Worm (Caenorhabditis elegans) whole organism, L2 larva: ENCODE results near the gene egl-46.
A peak's percentile ranks its signal among the peaks of the same experiment; 100 is the strongest.

Experiments
- C34F6.9 ChIP-seq: fragments of 150-350 bp; optimal IDR thresholded peaks from 2 replicates; lab custom pipeline; 2014; ENCODE audit warnings: missing biosample characterization, missing genetic modification characterization
- F13H6.1 ChIP-seq: sonication (generic microtip); optimal IDR thresholded peaks from 2 replicates; lab custom pipeline; 2016; ENCODE audit warnings: missing genetic modification characterization, missing compliant biosample characterization
- R02D3.7 ChIP-seq: fragments of 150-350 bp; optimal IDR thresholded peaks from 2 replicates; lab custom pipeline; 2014; ENCODE audit warnings: missing biosample characterization, missing genetic modification characterization
- Y55F3AM.14 ChIP-seq: fragments of 200-800 bp; sonication (Bioruptor generic); optimal IDR thresholded peaks from 2 replicates; lab custom pipeline; 2018; ENCODE audit warnings: mild to moderate bottlenecking, missing genetic modification characterization, missing compliant biosample characterization
- alr-1 ChIP-seq: fragments of 150-350 bp; optimal IDR thresholded peaks from 2 replicates; lab custom pipeline; 2014; ENCODE audit warnings: missing biosample characterization, missing genetic modification characterization
- aly-2 ChIP-seq: fragments of 150-350 bp; optimal IDR thresholded peaks from 2 replicates; lab custom pipeline; 2014; ENCODE audit warnings: missing biosample characterization, missing genetic modification characterization
- blmp-1 ChIP-seq: sonication (generic microtip); optimal IDR thresholded peaks from 2 replicates; lab custom pipeline; 2017; ENCODE audit warnings: missing genetic modification characterization, mild to moderate bottlenecking, missing compliant biosample characterization, antibody characterized with exemption, moderate library complexity; ENCODE audit not compliant: insufficient read depth
- ceh-16 ChIP-seq: fragments of 150-350 bp; optimal IDR thresholded peaks from 2 replicates; lab custom pipeline; 2014; ENCODE audit warnings: missing biosample characterization, missing genetic modification characterization
- ceh-82 ChIP-seq: fragments of 150-350 bp; optimal IDR thresholded peaks from 2 replicates; lab custom pipeline; 2014; ENCODE audit warnings: missing biosample characterization, missing genetic modification characterization
- crh-2 ChIP-seq: sonication (generic microtip); optimal IDR thresholded peaks from 2 replicates; lab custom pipeline; 2017; ENCODE audit warnings: missing biosample characterization, missing genetic modification characterization
- elt-1 ChIP-seq: fragments of 150-350 bp; optimal IDR thresholded peaks from 2 replicates; lab custom pipeline; 2014; ENCODE audit warnings: missing biosample characterization, missing genetic modification characterization
- lin-11 ChIP-seq: fragments of 150-350 bp; sonication (generic microtip); optimal IDR thresholded peaks from 2 replicates; lab custom pipeline; 2014; ENCODE audit warnings: missing biosample characterization, missing genetic modification characterization, inconsistent platforms, mixed read lengths
- lin-13 ChIP-seq: fragments of 150-350 bp; optimal IDR thresholded peaks from 2 replicates; lab custom pipeline; 2014; ENCODE audit warnings: missing biosample characterization, missing genetic modification reagents, missing genetic modification characterization
- lin-39 ChIP-seq: fragments of 150-350 bp; optimal IDR thresholded peaks from 2 replicates; lab custom pipeline; 2014; ENCODE audit warnings: missing biosample characterization, missing genetic modification reagents, missing genetic modification characterization
- lsy-2 ChIP-seq, 2 experiments: fragments of 150-350 bp in 1 of 2; sonication (generic microtip) in 1 of 2; optimal IDR thresholded peaks; 2 replicates each; lab custom pipeline; 2014 to 2017; ENCODE audit warnings: missing biosample characterization in 2 of 2, missing genetic modification characterization in 2 of 2
- mab-5 ChIP-seq: fragments of 150-350 bp; optimal IDR thresholded peaks from 2 replicates; lab custom pipeline; 2014; ENCODE audit warnings: missing biosample characterization, missing genetic modification characterization
- mbf-1 ChIP-seq: sonication (generic microtip); optimal IDR thresholded peaks from 2 replicates; lab custom pipeline; 2017; ENCODE audit warnings: missing biosample characterization, missing genetic modification characterization
- nhr-11 ChIP-seq: fragments of 150-350 bp; optimal IDR thresholded peaks from 2 replicates; lab custom pipeline; 2014; ENCODE audit warnings: missing biosample characterization, missing genetic modification characterization
- nhr-21 ChIP-seq: fragments of 150-350 bp; optimal IDR thresholded peaks from 2 replicates; lab custom pipeline; 2014; ENCODE audit warnings: missing biosample characterization, missing genetic modification characterization
- nhr-23 ChIP-seq: fragments of 150-350 bp; optimal IDR thresholded peaks from 2 replicates; lab custom pipeline; 2014; ENCODE audit warnings: missing biosample characterization, missing genetic modification reagents, missing genetic modification characterization
- nhr-237 ChIP-seq: fragments of 150-350 bp; optimal IDR thresholded peaks from 2 replicates; lab custom pipeline; 2014; ENCODE audit warnings: missing biosample characterization, missing genetic modification characterization
- nhr-25 ChIP-seq: fragments of 150-350 bp; sonication (generic microtip); optimal IDR thresholded peaks from 3 replicates; lab custom pipeline; 2014; ENCODE audit warnings: missing biosample characterization, missing genetic modification characterization
- nhr-77 ChIP-seq: fragments of 150-350 bp; optimal IDR thresholded peaks from 2 replicates; lab custom pipeline; 2014; ENCODE audit warnings: missing biosample characterization, missing genetic modification characterization
- peb-1 ChIP-seq: fragments of 150-350 bp; optimal IDR thresholded peaks from 2 replicates; lab custom pipeline; 2014; ENCODE audit warnings: missing biosample characterization, missing genetic modification characterization
- sem-4 ChIP-seq: fragments of 150-350 bp; optimal IDR thresholded peaks from 2 replicates; lab custom pipeline; 2014; ENCODE audit warnings: missing biosample characterization, missing genetic modification reagents, missing genetic modification characterization
- skn-1 ChIP-seq: sonication (generic microtip); optimal IDR thresholded peaks from 2 replicates; lab custom pipeline; 2017; ENCODE audit warnings: missing biosample characterization, missing genetic modification characterization
- sma-3 ChIP-seq: sonication (generic microtip); optimal IDR thresholded peaks from 2 replicates; lab custom pipeline; 2016; ENCODE audit warnings: missing genetic modification reagents, missing genetic modification characterization, missing compliant biosample characterization
- sma-9 ChIP-seq, 2 experiments: fragments of 150-350 bp in 1 of 2; sonication (generic microtip) in 1 of 2; optimal IDR thresholded peaks; 2 replicates each; lab custom pipeline; 2014 to 2016; ENCODE audit warnings: missing genetic modification characterization in 2 of 2, mild to moderate bottlenecking in 1 of 2, missing biosample characterization in 1 of 2, missing compliant biosample characterization in 1 of 2, missing genetic modification reagents in 1 of 2, moderate library complexity in 1 of 2
- snpc-4 ChIP-seq: fragments of 150-350 bp; optimal IDR thresholded peaks from 2 replicates; lab custom pipeline; 2014; ENCODE audit warnings: missing biosample characterization, missing genetic modification characterization
- unc-39 ChIP-seq: fragments of 150-350 bp; optimal IDR thresholded peaks from 2 replicates; lab custom pipeline; 2014; ENCODE audit warnings: missing biosample characterization, missing genetic modification characterization
- unc-55 ChIP-seq: fragments of 150-350 bp; sonication (generic microtip); optimal IDR thresholded peaks from 3 replicates; lab custom pipeline; 2014; ENCODE audit warnings: missing biosample characterization, missing genetic modification reagents, missing genetic modification characterization
- unc-62 ChIP-seq: fragments of 150-350 bp; optimal IDR thresholded peaks from 2 replicates; lab custom pipeline; 2014; ENCODE audit warnings: missing biosample characterization, missing genetic modification reagents, missing genetic modification characterization
- zag-1 ChIP-seq: fragments of 150-350 bp; optimal IDR thresholded peaks from 2 replicates; lab custom pipeline; 2014; ENCODE audit warnings: missing biosample characterization, missing genetic modification characterization
- ztf-1 ChIP-seq: fragments of 200-800 bp; sonication (Bioruptor generic); conservative IDR thresholded peaks from 2 replicates; pipeline ENCODE4 v1.3.6; 2022; ENCODE audit warnings: missing genetic modification characterization, missing compliant biosample characterization
- ztf-11 ChIP-seq: sonication (generic microtip); optimal IDR thresholded peaks from 2 replicates; lab custom pipeline; 2017; ENCODE audit warnings: missing biosample characterization, missing genetic modification characterization
- ztf-4 ChIP-seq: fragments of 150-350 bp; optimal IDR thresholded peaks from 2 replicates; lab custom pipeline; 2014; ENCODE audit warnings: missing biosample characterization, missing genetic modification characterization

The egl-46 gene

DNA sequence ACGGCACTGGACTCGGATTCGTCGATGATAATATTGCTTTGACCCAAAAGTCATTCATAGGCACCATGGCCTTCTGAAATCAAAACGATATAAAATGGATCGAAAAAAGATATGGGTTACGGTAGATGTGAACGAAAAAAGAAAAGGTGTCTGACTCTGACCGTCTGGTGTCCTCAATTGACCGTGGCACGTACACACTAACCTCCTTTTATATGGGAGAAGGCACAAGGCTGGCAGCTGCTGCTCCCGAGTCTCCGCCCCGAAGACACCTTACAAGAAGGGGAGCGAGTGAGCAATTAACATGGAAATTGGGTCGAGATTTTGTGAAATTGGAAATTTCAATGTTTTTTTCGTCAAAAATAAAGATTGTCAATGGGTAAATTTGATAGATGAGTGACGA, at the start of gene egl-46:
egl-46 (minus strand) TSS at position 73 of the 400 bp plus-strand sequence.
- TF ChIP-seq lsy-2 (tag; optimal IDR thresholded peaks at IDR 0.05; lab: Kevin White, UChicago) = no peak
- no peak for TF ChIP-seq sma-9 (GFP tag; optimal IDR thresholded peaks at IDR 0.05; lab: Kevin White, UChicago)
- no peak for TF ChIP-seq sma-9 (tag; optimal IDR thresholded peaks at IDR 0.05; lab: Kevin White, UChicago)
- no peak for TF ChIP-seq mbf-1 (tag; lab: Kevin White, UChicago)
- TF ChIP-seq Y55F3AM.14 = no peak
- TF ChIP-seq lin-13 (GFP tag; lab: Kevin White, UChicago) = no peak
- TF ChIP-seq nhr-25 (tag; lab: Kevin White, UChicago) = no peak
- no peak for TF ChIP-seq ceh-82 (tag; lab: Kevin White, UChicago)
- TF ChIP-seq nhr-237 (tag; lab: Kevin White, UChicago) = no peak
- no peak for TF ChIP-seq alr-1
- TF ChIP-seq lin-39 = no peak
- TF ChIP-seq ztf-11 = no peak
- no peak for TF ChIP-seq F13H6.1 (tag; lab: Kevin White, UChicago)
- no peak for TF ChIP-seq nhr-21 (tag; lab: Kevin White, UChicago)
- TF ChIP-seq zag-1 (tag; lab: Kevin White, UChicago) = no peak
- TF ChIP-seq ztf-4 (tag; lab: Kevin White, UChicago) = no peak
- no peak for TF ChIP-seq unc-62 (GFP tag; lab: Kevin White, UChicago)
- TF ChIP-seq ceh-16 (tag; lab: Kevin White, UChicago) = no peak
- no peak for TF ChIP-seq crh-2 (tag; lab: Kevin White, UChicago)
- no peak for TF ChIP-seq blmp-1 (tag; lab: Kevin White, UChicago)

DNA sequence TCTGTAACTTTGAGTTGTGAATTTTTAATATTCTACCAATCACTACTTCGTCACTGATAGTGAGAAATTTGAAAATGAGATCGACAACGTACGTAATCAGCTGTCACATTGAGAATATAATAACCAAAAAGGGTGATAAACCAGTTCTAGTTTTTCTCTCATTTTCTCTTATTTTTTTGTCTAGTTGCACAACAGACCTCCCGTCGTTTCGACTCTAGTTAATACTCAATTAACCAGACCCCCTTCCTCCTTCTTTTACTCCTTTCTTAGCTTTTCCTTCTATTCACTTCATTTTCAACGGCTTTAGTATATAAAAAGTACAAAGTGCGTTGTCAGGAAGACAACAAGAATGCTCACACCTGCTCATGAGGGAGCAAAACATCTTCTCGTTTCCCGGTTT, 45.8 kb upstream of the egl-46 start, which contains the start of gene ZC487.1:
ZC487.1 (plus strand) TSS at position 301 of the 400 bp plus-strand sequence.
- TF ChIP-seq skn-1 (tag; lab: Kevin White, UChicago) = no peak
- TF ChIP-seq unc-55 (GFP tag; lab: Kevin White, UChicago) = no peak
- TF ChIP-seq nhr-25 (tag; lab: Kevin White, UChicago) = no peak
- no peak for TF ChIP-seq R02D3.7 (tag; lab: Kevin White, UChicago)
- no peak for TF ChIP-seq peb-1 (tag; lab: Kevin White, UChicago)
- no peak for TF ChIP-seq ceh-82 (tag; lab: Kevin White, UChicago)
- no peak for TF ChIP-seq sma-9 (GFP tag; optimal IDR thresholded peaks at IDR 0.05; lab: Kevin White, UChicago)
- no peak for TF ChIP-seq sma-9 (tag; optimal IDR thresholded peaks at IDR 0.05; lab: Kevin White, UChicago)
- no peak for TF ChIP-seq nhr-11 (tag; lab: Kevin White, UChicago)
- no peak for TF ChIP-seq ztf-1 (GFP tag; lab: Robert Waterston, UW)
- TF ChIP-seq blmp-1 (tag; lab: Kevin White, UChicago) = no peak
- no peak for TF ChIP-seq sma-3
- no peak for TF ChIP-seq nhr-21 (tag; lab: Kevin White, UChicago)
- TF ChIP-seq Y55F3AM.14 = no peak
- no peak for TF ChIP-seq lin-11 (tag; lab: Kevin White, UChicago)
- TF ChIP-seq, all 48 proteins: peak for 0

DNA sequence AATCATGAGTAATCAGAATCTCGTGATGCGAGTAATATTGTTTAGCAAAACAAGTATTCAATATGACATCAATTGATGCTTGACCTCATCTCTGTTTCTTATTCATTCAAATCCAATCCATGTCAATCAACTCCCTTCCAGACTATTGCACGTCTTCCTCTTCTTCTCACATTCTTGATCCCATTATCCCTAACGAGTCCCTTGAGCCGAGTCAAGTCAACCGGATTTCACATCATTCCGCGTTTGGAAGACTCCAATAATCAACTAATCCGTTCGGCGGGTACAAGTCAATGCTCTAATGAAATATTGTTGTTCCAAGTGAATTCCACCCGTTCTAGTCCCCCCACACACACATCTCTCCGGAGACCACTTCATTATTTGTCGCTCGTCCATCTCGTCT, 44.9 kb upstream of the egl-46 start:
- peak; percentile 1 for TF ChIP-seq sma-9 (GFP tag; optimal IDR thresholded peaks at IDR 0.05; lab: Kevin White, UChicago)
- TF ChIP-seq sma-9 (tag; optimal IDR thresholded peaks at IDR 0.05; lab: Kevin White, UChicago) = no peak
- no peak for TF ChIP-seq Y55F3AM.14
- no peak for TF ChIP-seq unc-55 (GFP tag; lab: Kevin White, UChicago)
- no peak for TF ChIP-seq nhr-23 (tag; lab: Kevin White, UChicago)
- TF ChIP-seq lin-39 = no peak
- no peak for TF ChIP-seq C34F6.9 (tag; lab: Kevin White, UChicago)
- TF ChIP-seq blmp-1 (tag; lab: Kevin White, UChicago) = no peak
- TF ChIP-seq mab-5 (tag; lab: Kevin White, UChicago) = peak; percentile 11
- no peak for TF ChIP-seq zag-1 (tag; lab: Kevin White, UChicago)
- TF ChIP-seq elt-1 (tag; lab: Kevin White, UChicago) = no peak
- no peak for TF ChIP-seq peb-1 (tag; lab: Kevin White, UChicago)
- TF ChIP-seq R02D3.7 (tag; lab: Kevin White, UChicago) = no peak

DNA sequence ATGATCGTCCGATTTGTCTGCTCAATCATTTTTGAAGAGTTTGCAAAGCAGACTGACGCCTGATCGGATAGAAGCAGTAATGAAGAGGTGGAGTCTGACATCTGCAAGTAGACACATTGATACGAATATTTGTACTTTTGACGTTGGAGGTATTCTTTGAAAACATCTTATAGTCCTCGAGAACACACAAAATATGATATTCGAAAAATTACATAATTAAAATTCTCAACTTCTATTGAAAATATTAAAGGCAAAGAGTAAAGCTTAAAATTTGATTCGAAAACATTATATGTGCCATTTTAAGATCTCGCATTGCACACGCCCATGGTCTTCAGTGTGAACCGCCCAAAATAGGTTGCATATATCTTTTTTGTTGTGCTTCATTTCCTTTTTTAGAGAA, 41.0 kb upstream of the egl-46 start, which contains the start of gene ZC487.2:
ZC487.2 (minus strand) TSS at position 101 of the 400 bp plus-strand sequence.
- TF ChIP-seq nhr-77 (tag; lab: Kevin White, UChicago) (no peak), unc-39 (tag; lab: Kevin White, UChicago) (no peak), mbf-1 (tag; lab: Kevin White, UChicago) (no peak), sem-4 (tag; lab: Kevin White, UChicago) (no peak), unc-55 (GFP tag; lab: Kevin White, UChicago) (no peak), lin-13 (GFP tag; lab: Kevin White, UChicago) (no peak), snpc-4 (tag; lab: Kevin White, UChicago) (no peak), C34F6.9 (tag; lab: Kevin White, UChicago) (no peak), skn-1 (tag; lab: Kevin White, UChicago) (no peak), ceh-16 (tag; lab: Kevin White, UChicago) (no peak), zag-1 (tag; lab: Kevin White, UChicago) (no peak), aly-2 (tag; lab: Kevin White, UChicago) (no peak)
